Worm (Caenorhabditis elegans) whole organism, L3 larva: ENCODE measurements around the gene str-260.

ENCODE experiments used
- ama-1 ChIP-seq: fragments of 150-350 bp; optimal IDR thresholded peaks from 2 replicates; lab custom pipeline; 2018
- egl-5 ChIP-seq: fragments of 150-350 bp; optimal IDR thresholded peaks from 2 replicates; lab custom pipeline; 2017; ENCODE audit warnings: missing biosample characterization, missing genetic modification reagents, missing genetic modification characterization, inconsistent platforms
- hmg-11 ChIP-seq: sonication (generic microtip); optimal IDR thresholded peaks from 2 replicates; lab custom pipeline; 2016; ENCODE audit warnings: missing genetic modification characterization, missing compliant biosample characterization
- lsy-12 ChIP-seq: sonication (generic microtip); optimal IDR thresholded peaks from 2 replicates; lab custom pipeline; 2016; ENCODE audit warnings: mild to moderate bottlenecking, missing genetic modification characterization, missing compliant biosample characterization
- nfya-1 ChIP-seq: sonication (generic microtip); optimal IDR thresholded peaks from 2 replicates; lab custom pipeline; 2017; ENCODE audit warnings: missing genetic modification characterization, mild to moderate bottlenecking, missing compliant biosample characterization, antibody characterized with exemption, moderate library complexity; ENCODE audit not compliant: insufficient read depth
- nhr-12 ChIP-seq: fragments of 150-350 bp; optimal IDR thresholded peaks from 2 replicates; lab custom pipeline; 2014; ENCODE audit warnings: missing biosample characterization, missing genetic modification characterization
- nhr-25 ChIP-seq: sonication (generic microtip); optimal IDR thresholded peaks from 2 replicates; lab custom pipeline; 2017; ENCODE audit warnings: missing biosample characterization, missing genetic modification characterization
- pqm-1 ChIP-seq: fragments of 150-350 bp; optimal IDR thresholded peaks from 2 replicates; lab custom pipeline; 2017; ENCODE audit warnings: missing biosample characterization, missing genetic modification characterization, inconsistent platforms
- snpc-4 ChIP-seq: fragments of 150-350 bp; optimal IDR thresholded peaks from 2 replicates; lab custom pipeline; 2014; ENCODE audit warnings: missing biosample characterization, missing genetic modification characterization
- unc-62 ChIP-seq: fragments of 150-350 bp; sonication (generic microtip); optimal IDR thresholded peaks from 4 replicates; lab custom pipeline; 2014; ENCODE audit warnings: missing biosample characterization, missing genetic modification reagents, missing genetic modification characterization

ce11 chrV:3541117-3541516 is 14.1 kb downstream of the str-260 start, which contains the start of gene srbc-67:
- no peak for TF ChIP-seq unc-62 (GFP tag; lab: Kevin White, UChicago)
- no peak for TF ChIP-seq snpc-4 (tag; lab: Kevin White, UChicago)
- no peak for TF ChIP-seq nfya-1
- TF ChIP-seq ama-1: no peak
- TF ChIP-seq egl-5 (tag; lab: Kevin White, UChicago): no peak
- no peak for TF ChIP-seq lsy-12 (tag; lab: Kevin White, UChicago)
- TF ChIP-seq nhr-25 (tag; lab: Kevin White, UChicago): no peak
- TF ChIP-seq pqm-1 (tag; lab: Kevin White, UChicago): no peak
- TF ChIP-seq nhr-12 (tag; lab: Kevin White, UChicago): no peak
- TF ChIP-seq hmg-11 (tag; lab: Kevin White, UChicago): no peak
